Fruit fly (Drosophila melanogaster): ENCODE data around the gene CG31820.

CG31820 gene

dm6 chr2L:16000199-16000598 is 5.9 kb downstream of the CG31820 start, which contains the start of gene beat-Ic:
Gene beat-Ic (plus strand): TSS chr2L:16000291.
- TF ChIP-seq CG5180 (GFP tag; optimal IDR thresholded peaks at IDR 0.05) (peak; percentile 9), Trl (optimal IDR thresholded peaks at IDR 0.05) (peak; percentile 14 to 45), Trl (GFP tag; optimal IDR thresholded peaks at IDR 0.05) (no peak), CG8765 (GFP tag; IDR thresholded peaks at IDR 0.05) (no peak), Deaf1 (tag; optimal IDR thresholded peaks at IDR 0.05) (peak; percentile 96)

DNA sequence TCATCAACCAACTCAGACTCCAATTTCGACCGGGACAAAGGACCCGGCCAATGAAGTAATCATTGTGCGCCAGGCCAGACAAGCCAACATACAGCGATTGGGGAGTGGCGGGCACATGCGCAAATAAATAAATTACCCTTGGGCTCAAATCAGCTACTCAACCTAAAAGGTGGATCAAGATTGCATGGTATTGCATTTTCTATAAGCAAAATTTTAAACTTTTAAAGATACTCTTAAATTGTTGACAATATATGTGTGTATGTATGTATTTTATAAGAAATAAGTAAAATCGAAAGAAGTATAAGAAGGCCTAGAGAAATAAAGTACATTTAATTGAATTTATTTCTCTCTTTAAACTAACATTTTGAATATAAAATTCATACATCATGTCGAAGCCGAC is 26.9 kb downstream of the CG31820 start, which contains the start of gene CG10839:
TSS of gene CG10839 (plus strand) at position 301 of the 400 bp plus-strand sequence.
- peak; percentile 3 for TF ChIP-seq ewg (GFP tag; optimal IDR thresholded peaks at IDR 0.05)
- TF ChIP-seq Atf3 (GFP tag; optimal IDR thresholded peaks at IDR 0.05) = no peak
- no peak for TF ChIP-seq phol (tag; optimal IDR thresholded peaks at IDR 0.05)

dm6 chr2L:15962335-15962734 is 43.7 kb downstream of the CG31820 start, which contains the start of gene beat-Ib:
Gene beat-Ib (minus strand): TSS chr2L:15962435.
- TF ChIP-seq Hr3 (GFP tag; optimal IDR thresholded peaks at IDR 0.05) = no peak
- no peak for TF ChIP-seq run (tag; optimal IDR thresholded peaks at IDR 0.05)
- TF ChIP-seq Trl (optimal IDR thresholded peaks at IDR 0.05) = peak in 1 of 2 experiments; percentile 13
- no peak for TF ChIP-seq Trl (GFP tag; optimal IDR thresholded peaks at IDR 0.05)
- peak; percentile 88 for TF ChIP-seq Deaf1 (tag; optimal IDR thresholded peaks at IDR 0.05)

- no peak for TF ChIP-seq CG10267 (tag; optimal IDR thresholded peaks at IDR 0.05)
- TF ChIP-seq CG14014 (GFP tag; IDR thresholded peaks at IDR 0.05) = no peak
Observed at dm6 chr2L:15957558-15957957, 48.5 kb downstream of the CG31820 start, which contains the start of gene CG18063. Gene CG18063 (plus strand): TSS chr2L:15957858.

Measured in whole organism, embryonic.